Worm (Caenorhabditis elegans) whole organism, L2 larva: ENCODE measurements around the gene tofu-2.

Experiments used
- R02D3.7 ChIP-seq: fragments of 150-350 bp; optimal IDR thresholded peaks from 2 replicates; lab custom pipeline; 2014; ENCODE audit warnings: missing biosample characterization, missing genetic modification characterization
- Y55F3AM.14 ChIP-seq: fragments of 200-800 bp; sonication (Bioruptor generic); optimal IDR thresholded peaks from 2 replicates; lab custom pipeline; 2018; ENCODE audit warnings: mild to moderate bottlenecking, missing genetic modification characterization, missing compliant biosample characterization
- aly-2 ChIP-seq: fragments of 150-350 bp; optimal IDR thresholded peaks from 2 replicates; lab custom pipeline; 2014; ENCODE audit warnings: missing biosample characterization, missing genetic modification characterization
- blmp-1 ChIP-seq: sonication (generic microtip); optimal IDR thresholded peaks from 2 replicates; lab custom pipeline; 2017; ENCODE audit warnings: missing genetic modification characterization, mild to moderate bottlenecking, missing compliant biosample characterization, antibody characterized with exemption, moderate library complexity; ENCODE audit not compliant: insufficient read depth
- ceh-16 ChIP-seq: fragments of 150-350 bp; optimal IDR thresholded peaks from 2 replicates; lab custom pipeline; 2014; ENCODE audit warnings: missing biosample characterization, missing genetic modification characterization
- elt-3 ChIP-seq: sonication (generic microtip); optimal IDR thresholded peaks from 2 replicates; lab custom pipeline; 2017; ENCODE audit warnings: missing biosample characterization, missing genetic modification characterization
- fos-1 ChIP-seq: fragments of 150-350 bp; optimal IDR thresholded peaks from 2 replicates; lab custom pipeline; 2014; ENCODE audit warnings: missing biosample characterization, missing genetic modification characterization
- lin-11 ChIP-seq: fragments of 150-350 bp; sonication (generic microtip); optimal IDR thresholded peaks from 2 replicates; lab custom pipeline; 2014; ENCODE audit warnings: missing biosample characterization, missing genetic modification characterization, inconsistent platforms, mixed read lengths
- mdl-1 ChIP-seq, 2 experiments: fragments of 150-350 bp in 1 of 2; sonication (generic microtip) in 1 of 2; optimal IDR thresholded peaks; 2 replicates each; lab custom pipeline; 2017; ENCODE audit warnings: missing biosample characterization in 2 of 2, missing genetic modification characterization in 2 of 2
- nhr-10 ChIP-seq: sonication (generic microtip); optimal IDR thresholded peaks from 2 replicates; lab custom pipeline; 2017; ENCODE audit warnings: missing biosample characterization, missing genetic modification characterization
- nhr-11 ChIP-seq: fragments of 150-350 bp; optimal IDR thresholded peaks from 2 replicates; lab custom pipeline; 2014; ENCODE audit warnings: missing biosample characterization, missing genetic modification characterization
- nhr-21 ChIP-seq: fragments of 150-350 bp; optimal IDR thresholded peaks from 2 replicates; lab custom pipeline; 2014; ENCODE audit warnings: missing biosample characterization, missing genetic modification characterization
- nhr-237 ChIP-seq: fragments of 150-350 bp; optimal IDR thresholded peaks from 2 replicates; lab custom pipeline; 2014; ENCODE audit warnings: missing biosample characterization, missing genetic modification characterization
- peb-1 ChIP-seq: fragments of 150-350 bp; optimal IDR thresholded peaks from 2 replicates; lab custom pipeline; 2014; ENCODE audit warnings: missing biosample characterization, missing genetic modification characterization
- skn-1 ChIP-seq: sonication (generic microtip); optimal IDR thresholded peaks from 2 replicates; lab custom pipeline; 2017; ENCODE audit warnings: missing biosample characterization, missing genetic modification characterization
- sma-3 ChIP-seq: sonication (generic microtip); optimal IDR thresholded peaks from 2 replicates; lab custom pipeline; 2016; ENCODE audit warnings: missing genetic modification reagents, missing genetic modification characterization, missing compliant biosample characterization
- sma-9 ChIP-seq, 2 experiments: fragments of 150-350 bp in 1 of 2; sonication (generic microtip) in 1 of 2; optimal IDR thresholded peaks; 2 replicates each; lab custom pipeline; 2014 to 2016; ENCODE audit warnings: missing genetic modification characterization in 2 of 2, mild to moderate bottlenecking in 1 of 2, missing biosample characterization in 1 of 2, missing compliant biosample characterization in 1 of 2, missing genetic modification reagents in 1 of 2, moderate library complexity in 1 of 2
- snpc-4 ChIP-seq: fragments of 150-350 bp; optimal IDR thresholded peaks from 2 replicates; lab custom pipeline; 2014; ENCODE audit warnings: missing biosample characterization, missing genetic modification characterization
- unc-55 ChIP-seq: fragments of 150-350 bp; sonication (generic microtip); optimal IDR thresholded peaks from 3 replicates; lab custom pipeline; 2014; ENCODE audit warnings: missing biosample characterization, missing genetic modification reagents, missing genetic modification characterization
- unc-62 ChIP-seq: fragments of 150-350 bp; optimal IDR thresholded peaks from 2 replicates; lab custom pipeline; 2014; ENCODE audit warnings: missing biosample characterization, missing genetic modification reagents, missing genetic modification characterization
- ztf-11 ChIP-seq: sonication (generic microtip); optimal IDR thresholded peaks from 2 replicates; lab custom pipeline; 2017; ENCODE audit warnings: missing biosample characterization, missing genetic modification characterization

Gene tofu-2

DNA sequence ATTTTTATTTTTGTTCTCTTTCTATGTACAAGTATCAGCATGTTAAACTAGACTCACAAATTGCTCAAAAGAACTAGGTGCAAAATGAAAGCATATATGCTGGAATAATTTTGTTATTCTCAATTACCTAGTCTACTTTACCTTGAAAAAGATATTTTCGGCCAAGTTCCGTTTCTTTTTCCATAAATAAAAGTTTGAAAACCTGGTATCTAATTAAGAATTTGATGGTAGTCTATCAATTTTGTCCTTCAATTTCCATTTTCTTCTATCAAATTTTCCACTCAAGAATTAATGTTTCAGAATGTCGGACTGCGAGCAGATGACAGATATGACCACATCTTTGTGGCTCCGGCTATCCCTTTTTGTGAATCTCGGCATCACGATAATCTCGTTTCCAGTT, 47.2 kb downstream of the tofu-2 start, which contains the start of gene srab-4:
Gene srab-4, plus strand, starts transcription at position 301 of the 400 bp plus-strand sequence.
- TF ChIP-seq aly-2 (no peak), nhr-21 (tag; lab: Kevin White, UChicago) (no peak), nhr-237 (tag; lab: Kevin White, UChicago) (no peak), elt-3 (tag; lab: Kevin White, UChicago) (no peak), sma-3 (GFP tag; lab: Kevin White, UChicago) (no peak), nhr-11 (no peak), peb-1 (tag; lab: Kevin White, UChicago) (no peak), Y55F3AM.14 (GFP tag; lab: Kevin White, UChicago) (no peak), nhr-10 (tag; lab: Kevin White, UChicago) (no peak), ceh-16 (no peak), fos-1 (no peak), skn-1 (tag; lab: Kevin White, UChicago) (no peak), unc-55 (GFP tag; lab: Kevin White, UChicago) (no peak), unc-62 (GFP tag; lab: Kevin White, UChicago) (no peak), ztf-11 (tag; lab: Kevin White, UChicago) (no peak), sma-9 (GFP tag; optimal IDR thresholded peaks at IDR 0.05; lab: Kevin White, UChicago) (no peak), sma-9 (tag; optimal IDR thresholded peaks at IDR 0.05; lab: Kevin White, UChicago) (no peak), mdl-1 (tag; optimal IDR thresholded peaks at IDR 0.05; lab: Kevin White, UChicago) (no peak), lin-11 (no peak), blmp-1 (tag; lab: Kevin White, UChicago) (no peak)
- TF ChIP-seq, all 48 proteins: peak for 0

DNA sequence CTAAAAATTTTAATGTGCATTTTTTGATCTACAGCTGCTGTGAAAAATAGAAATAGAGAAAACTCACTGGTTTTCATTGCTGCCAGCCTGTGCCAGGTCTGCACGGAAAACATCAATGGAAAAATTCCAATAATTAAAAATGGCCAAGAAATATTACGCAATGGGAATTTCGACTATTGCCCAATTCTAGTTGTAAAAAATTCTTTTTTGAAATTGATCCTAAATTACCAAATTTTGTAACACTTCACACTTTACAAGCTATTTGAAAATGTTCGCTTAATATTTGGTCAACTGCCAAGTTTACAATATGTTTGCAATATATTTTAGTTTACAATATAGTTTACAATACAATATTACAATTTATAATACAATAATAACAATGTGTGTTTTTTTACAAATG, 50.3 kb downstream of the tofu-2 start:
- TF ChIP-seq sma-9 (GFP tag; optimal IDR thresholded peaks at IDR 0.05; lab: Kevin White, UChicago) (no peak), sma-9 (tag; optimal IDR thresholded peaks at IDR 0.05; lab: Kevin White, UChicago) (no peak), nhr-237 (tag; lab: Kevin White, UChicago) (no peak), fos-1 (no peak), lin-11 (no peak), R02D3.7 (tag; lab: Kevin White, UChicago) (no peak), nhr-21 (tag; lab: Kevin White, UChicago) (no peak), nhr-10 (tag; lab: Kevin White, UChicago) (no peak), snpc-4 (tag; lab: Kevin White, UChicago) (no peak)
